Fruit fly (Drosophila melanogaster) whole organism, wandering third instar larva: Measurements from ENCODE around the gene CG32500.
A peak's percentile ranks its signal among the peaks of the same experiment; 100 is the strongest.

Experiments used
- Abd-B ChIP-seq: fragments of >200 bp; optimal IDR thresholded peaks from 2 replicates; lab custom pipeline; 2017; ENCODE audit warnings: missing biosample characterization, missing genetic modification characterization
- CG32264 ChIP-seq: fragments of 200-800 bp; sonication (Bioruptor generic); optimal IDR thresholded peaks from 2 replicates; lab custom pipeline; 2016; ENCODE audit warnings: missing biosample characterization, missing genetic modification characterization
- CG9705 ChIP-seq: fragments of 200-800 bp; sonication (Bioruptor generic); optimal IDR thresholded peaks from 2 replicates; lab custom pipeline; 2018; ENCODE audit warnings: missing biosample characterization, mild to moderate bottlenecking, missing genetic modification characterization
- CrebA ChIP-seq: fragments of 200-800 bp; sonication (Bioruptor generic); optimal IDR thresholded peaks from 2 replicates; lab custom pipeline; 2016; ENCODE audit warnings: missing biosample characterization, mild to moderate bottlenecking, missing genetic modification characterization, borderline replicate concordance
- Dfd ChIP-seq: fragments of >200 bp; optimal IDR thresholded peaks from 2 replicates; lab custom pipeline; 2017; ENCODE audit warnings: missing biosample characterization, missing genetic modification characterization
- Dif ChIP-seq: fragments of 200-275, 200-300 bp; sonication (Bioruptor generic); optimal IDR thresholded peaks from 2 replicates; lab custom pipeline; 2018; ENCODE audit warnings: missing biosample characterization, missing genetic modification characterization; ENCODE audit not compliant: partially characterized antibody
- GATAd ChIP-seq: sonication (Bioruptor generic); optimal IDR thresholded peaks from 2 replicates; lab custom pipeline; 2016; ENCODE audit warnings: missing biosample characterization, missing genetic modification characterization
- HLH106 ChIP-seq: fragments of 200-800 bp; optimal IDR thresholded peaks from 3 replicates; lab custom pipeline; 2019; ENCODE audit warnings: missing biosample characterization, mild to moderate bottlenecking, missing genetic modification characterization, moderate library complexity
- Hnf4 ChIP-seq: fragments of 200-800 bp; sonication (Bioruptor generic); optimal IDR thresholded peaks from 2 replicates; lab custom pipeline; 2016; ENCODE audit warnings: missing biosample characterization, mild to moderate bottlenecking, missing genetic modification characterization
- Hr78 ChIP-seq: fragments of >200 bp; optimal IDR thresholded peaks from 2 replicates; lab custom pipeline; 2017; ENCODE audit warnings: missing biosample characterization, missing genetic modification characterization
- Hr83 ChIP-seq: fragments of 200-300 bp; sonication (Bioruptor generic); optimal IDR thresholded peaks from 2 replicates; lab custom pipeline; 2016; ENCODE audit warnings: missing biosample characterization, mild to moderate bottlenecking, missing genetic modification characterization, moderate library complexity; ENCODE audit not compliant: poor library complexity, severe bottlenecking
- Jra ChIP-seq: sonication (Bioruptor generic); optimal IDR thresholded peaks from 2 replicates; lab custom pipeline; 2016; ENCODE audit warnings: missing biosample characterization, missing genetic modification characterization
- Mio ChIP-seq: sonication (Bioruptor generic); optimal IDR thresholded peaks from 2 replicates; lab custom pipeline; 2016; ENCODE audit warnings: missing biosample characterization, missing genetic modification characterization
- Myc ChIP-seq: fragments of >200 bp; optimal IDR thresholded peaks from 2 replicates; lab custom pipeline; 2017
- N ChIP-seq: fragments of >200 bp; optimal IDR thresholded peaks from 2 replicates; lab custom pipeline; 2018; ENCODE audit warnings: missing biosample characterization, missing external identifiers, missing genetic modification characterization
- OdsH ChIP-seq: fragments of 200-800 bp; sonication (Bioruptor generic); optimal IDR thresholded peaks from 2 replicates; lab custom pipeline; 2016; ENCODE audit warnings: missing biosample characterization, mild to moderate bottlenecking, missing genetic modification characterization
- Rel ChIP-seq, 2 experiments: fragments of 200-800 bp; sonication (Bioruptor generic) in 1 of 2; optimal IDR thresholded peaks; 2 replicates in 1 of 2; 3 replicates in 1 of 2; lab custom pipeline; 2016 to 2019; ENCODE audit warnings: mild to moderate bottlenecking in 2 of 2, missing biosample characterization in 2 of 2, missing genetic modification characterization in 2 of 2, moderate library complexity in 1 of 2
- Sp1 ChIP-seq: fragments of 200-800 bp; sonication (Bioruptor generic); optimal IDR thresholded peaks from 3 replicates; lab custom pipeline; 2019; ENCODE audit warnings: missing biosample characterization, mild to moderate bottlenecking, missing genetic modification characterization, moderate library complexity
- Vsx2 ChIP-seq: fragments of 200-300, 225-300 bp; sonication (Bioruptor generic); optimal IDR thresholded peaks from 2 replicates; lab custom pipeline; 2018; ENCODE audit warnings: missing biosample characterization, missing genetic modification characterization; ENCODE audit not compliant: partially characterized antibody
- br ChIP-seq: fragments of 200-800 bp; sonication (Bioruptor generic); optimal IDR thresholded peaks from 2 replicates; lab custom pipeline; 2016; ENCODE audit warnings: missing biosample characterization, missing genetic modification characterization
- brk ChIP-seq: fragments of 200-800 bp; sonication (Bioruptor generic); optimal IDR thresholded peaks from 2 replicates; lab custom pipeline; 2016; ENCODE audit warnings: missing biosample characterization, mild to moderate bottlenecking, missing genetic modification characterization
- dl ChIP-seq, 2 experiments: fragments of 175-275, 200-275 bp in 1 of 2; fragments of 200-275 bp in 1 of 2; sonication (Bioruptor generic); optimal IDR thresholded peaks; lab custom pipeline; 2018; ENCODE audit warnings: mild to moderate bottlenecking in 2 of 2, missing biosample characterization in 2 of 2, missing genetic modification characterization in 2 of 2, moderate library complexity in 2 of 2; ENCODE audit not compliant: partially characterized antibody in 2 of 2, insufficient read depth in 1 of 2
- dmrt93B ChIP-seq: fragments of 200-800 bp; sonication (Bioruptor generic); optimal IDR thresholded peaks from 2 replicates; lab custom pipeline; 2018; ENCODE audit warnings: missing biosample characterization, mild to moderate bottlenecking, missing genetic modification characterization
- dsf ChIP-seq: sonication (Bioruptor generic); optimal IDR thresholded peaks from 2 replicates; lab custom pipeline; 2016; ENCODE audit warnings: missing biosample characterization, missing genetic modification characterization, borderline replicate concordance
- ey ChIP-seq: fragments of 200-800 bp; sonication (Bioruptor generic); optimal IDR thresholded peaks from 2 replicates; lab custom pipeline; 2016; ENCODE audit warnings: missing biosample characterization, missing genetic modification characterization
- foxo ChIP-seq, 2 experiments: fragments of 200-800 bp; sonication (Bioruptor generic); optimal IDR thresholded peaks; 2 replicates in 1 of 2; 3 replicates in 1 of 2; lab custom pipeline; 2016 to 2017; ENCODE audit warnings: missing biosample characterization in 2 of 2, missing genetic modification characterization in 2 of 2
- fru ChIP-seq: fragments of 200-800 bp; sonication (Bioruptor generic); optimal IDR thresholded peaks from 3 replicates; lab custom pipeline; 2016; ENCODE audit warnings: missing biosample characterization, mild to moderate bottlenecking, missing genetic modification characterization
- h ChIP-seq: fragments of 200-800 bp; sonication (Bioruptor generic); optimal IDR thresholded peaks from 3 replicates; lab custom pipeline; 2016; ENCODE audit warnings: missing biosample characterization, mild to moderate bottlenecking, missing genetic modification characterization
- jim ChIP-seq: fragments of 175-275, 200-325 bp; sonication (Bioruptor generic); optimal IDR thresholded peaks from 2 replicates; lab custom pipeline; 2016; ENCODE audit warnings: missing biosample characterization, mild to moderate bottlenecking, missing genetic modification characterization
- lola ChIP-seq: fragments of >200 bp; optimal IDR thresholded peaks from 2 replicates; lab custom pipeline; 2017; ENCODE audit warnings: missing biosample characterization, missing genetic modification characterization
- pan ChIP-seq: fragments of >200 bp; optimal IDR thresholded peaks from 2 replicates; lab custom pipeline; 2017
- psq ChIP-seq: fragments of 200-800 bp; sonication (Bioruptor generic); optimal IDR thresholded peaks from 3 replicates; lab custom pipeline; 2017; ENCODE audit warnings: missing biosample characterization, mild to moderate bottlenecking, missing genetic modification characterization, moderate library complexity
- rgr ChIP-seq: fragments of 200-800 bp; sonication (Bioruptor generic); optimal IDR thresholded peaks from 3 replicates; lab custom pipeline; 2016; ENCODE audit warnings: missing biosample characterization, mild to moderate bottlenecking, missing genetic modification characterization
- sage ChIP-seq: fragments of 200-800 bp; sonication (Bioruptor generic); optimal IDR thresholded peaks from 2 replicates; lab custom pipeline; 2016; ENCODE audit warnings: missing biosample characterization, mild to moderate bottlenecking, missing genetic modification characterization
- sv ChIP-seq: fragments of 200-800 bp; sonication (Bioruptor generic); optimal IDR thresholded peaks from 3 replicates; lab custom pipeline; 2016; ENCODE audit warnings: missing biosample characterization, missing genetic modification characterization
- tai ChIP-seq: sonication (Bioruptor generic); optimal IDR thresholded peaks from 2 replicates; lab custom pipeline; 2016; ENCODE audit warnings: missing biosample characterization, missing genetic modification characterization
- usp ChIP-seq: fragments of >200 bp; optimal IDR thresholded peaks from 2 replicates; lab custom pipeline; 2017; ENCODE audit warnings: missing biosample characterization, missing genetic modification characterization
- woc ChIP-seq: sonication (Bioruptor generic); optimal IDR thresholded peaks from 2 replicates; lab custom pipeline; 2016; ENCODE audit warnings: missing biosample characterization, mild to moderate bottlenecking, missing genetic modification characterization

The CG32500 gene

DNA sequence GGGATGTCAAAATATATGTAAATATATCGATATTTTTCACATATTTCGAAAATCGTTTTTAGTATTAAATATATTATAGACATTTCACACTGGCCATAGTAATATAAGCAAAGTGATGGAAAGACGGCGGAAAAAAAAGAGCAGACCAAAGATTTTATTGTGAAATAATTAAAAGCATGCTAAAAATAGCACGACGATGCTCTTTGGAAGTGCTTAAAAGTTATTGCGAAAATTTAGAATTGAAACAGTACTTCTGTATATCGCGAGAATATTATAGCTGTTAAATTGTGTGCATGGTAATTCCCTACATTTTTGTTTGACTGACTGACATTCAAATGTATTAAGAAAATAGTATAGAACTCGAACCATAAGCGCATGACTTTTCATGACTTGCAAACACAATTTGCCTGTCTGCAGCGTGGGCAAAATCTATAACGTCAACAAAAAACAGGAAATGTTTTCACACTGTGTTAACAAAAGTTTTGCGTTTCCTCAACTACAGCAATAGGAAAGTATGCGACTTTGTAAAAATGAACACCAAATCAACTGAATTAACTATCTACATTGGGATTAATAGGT is 6.7 kb upstream of the CG32500 start:
- TF ChIP-seq tai (GFP tag; lab: Kevin White, UChicago) (no peak), Jra (GFP tag; lab: Kevin White, UChicago) (no peak), CG32264 (GFP tag; lab: Kevin White, UChicago) (no peak), N (GFP tag; lab: Kevin White, UChicago) (peak; percentile 71), Abd-B (GFP tag; lab: Kevin White, UChicago) (no peak), psq (GFP tag; lab: Kevin White, UChicago) (no peak), lola (GFP tag; lab: Kevin White, UChicago) (no peak), CrebA (GFP tag; lab: Kevin White, UChicago) (no peak), GATAd (GFP tag; lab: Kevin White, UChicago) (no peak)

DNA sequence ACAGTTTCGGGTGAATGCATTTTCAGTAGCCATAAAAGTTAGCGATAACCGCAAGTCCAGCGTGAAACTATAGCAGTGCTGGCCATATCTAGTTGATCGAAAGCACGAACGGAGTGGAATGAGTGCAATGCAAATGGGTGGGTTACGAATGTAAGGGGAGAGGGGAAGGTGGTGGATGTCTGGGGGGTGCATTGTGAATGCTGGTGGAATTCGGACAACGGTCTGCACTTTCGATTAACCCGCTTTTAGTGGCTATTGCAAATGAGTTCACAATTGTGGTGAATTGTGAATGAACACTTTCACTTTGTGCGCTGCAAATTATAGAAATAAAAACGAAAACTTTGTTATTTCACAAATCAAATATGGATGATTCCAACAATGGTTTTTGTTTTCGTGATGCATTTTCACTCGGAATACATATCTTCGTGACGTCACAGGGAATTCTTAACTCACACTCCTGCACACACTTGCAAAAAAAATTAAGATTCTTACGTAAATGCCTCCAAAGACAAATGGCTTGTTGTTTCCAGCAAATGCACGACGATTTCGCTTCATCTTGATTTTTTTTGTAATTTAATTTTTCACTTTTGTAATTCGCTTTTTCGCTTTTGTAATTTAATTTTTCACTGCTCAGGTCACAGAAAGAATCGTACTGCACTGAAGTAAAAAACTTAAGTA is 6.1 kb upstream of the CG32500 start, which contains the start of gene DIP1:
Gene DIP1, minus strand, starts transcription at position 667 of the 678 bp plus-strand sequence.
- TF ChIP-seq lola (GFP tag; lab: Kevin White, UChicago): no peak
- no peak for TF ChIP-seq GATAd (GFP tag; lab: Kevin White, UChicago)
- no peak for TF ChIP-seq dl (GFP tag; optimal IDR thresholded peaks at IDR 0.05; lab: Kevin White, UChicago; ENCODE audit: insufficient read depth in 1 of 2, partially characterized antibody in 2 of 2)
- no peak for TF ChIP-seq CrebA (GFP tag; lab: Kevin White, UChicago)
- peak; percentile 60 for TF ChIP-seq brk (GFP tag; lab: Kevin White, UChicago)
- TF ChIP-seq Hnf4: peak; percentile 64
- peak; percentile 66 for TF ChIP-seq OdsH
- no peak for TF ChIP-seq pan (lab: Kevin White, UChicago)
- no peak for TF ChIP-seq usp (GFP tag; lab: Kevin White, UChicago)
- peak; percentile 40 for TF ChIP-seq Jra (GFP tag; lab: Kevin White, UChicago)
- TF ChIP-seq h (GFP tag; lab: Kevin White, UChicago): peak; percentile 72
- peak in 1 of 2 experiments; percentile 70 for TF ChIP-seq foxo (GFP tag; optimal IDR thresholded peaks at IDR 0.05; lab: Kevin White, UChicago)
- peak; percentile 13 for TF ChIP-seq HLH106 (tag; lab: Kevin White, UChicago)
- TF ChIP-seq rgr (GFP tag; lab: Kevin White, UChicago): peak; percentile 67
- TF ChIP-seq Sp1 (GFP tag; lab: Kevin White, UChicago): peak; percentile 61
- TF ChIP-seq Myc (lab: Kevin White, UChicago): no peak
- TF ChIP-seq sage (GFP tag; lab: Kevin White, UChicago): no peak
- no peak for TF ChIP-seq CG9705 (GFP tag; lab: Kevin White, UChicago)
- peak; percentile 50 for TF ChIP-seq br (GFP tag; lab: Kevin White, UChicago)
- no peak for TF ChIP-seq dsf (GFP tag; lab: Kevin White, UChicago)
- no peak for TF ChIP-seq Abd-B (GFP tag; lab: Kevin White, UChicago)
- TF ChIP-seq CG32264 (GFP tag; lab: Kevin White, UChicago): peak; percentile 33
- no peak for TF ChIP-seq Hr83 (GFP tag; lab: Kevin White, UChicago)
- TF ChIP-seq Hr78 (GFP tag; lab: Kevin White, UChicago): no peak
- no peak for TF ChIP-seq Dfd (GFP tag; lab: Kevin White, UChicago)
- TF ChIP-seq jim: no peak
- TF ChIP-seq woc (GFP tag; lab: Kevin White, UChicago): peak; percentile 47
- no peak for TF ChIP-seq Rel (GFP tag; optimal IDR thresholded peaks at IDR 0.05; lab: Kevin White, UChicago)
- peak; percentile 48 for TF ChIP-seq Rel (tag; optimal IDR thresholded peaks at IDR 0.05; lab: Kevin White, UChicago)
- TF ChIP-seq ey (GFP tag; lab: Kevin White, UChicago): peak; percentile 63
- no peak for TF ChIP-seq Vsx2 (GFP tag; lab: Kevin White, UChicago)
- TF ChIP-seq Mio: no peak
- TF ChIP-seq tai (GFP tag; lab: Kevin White, UChicago): peak; percentile 28
- TF ChIP-seq dmrt93B (GFP tag; lab: Kevin White, UChicago): no peak
- no peak for TF ChIP-seq N (GFP tag; lab: Kevin White, UChicago)
- TF ChIP-seq psq (GFP tag; lab: Kevin White, UChicago): peak; percentile 52
- TF ChIP-seq sv (GFP tag; lab: Kevin White, UChicago): no peak
- TF ChIP-seq fru (GFP tag; lab: Kevin White, UChicago): peak; percentile 69
- no peak for TF ChIP-seq Dif (GFP tag; lab: Kevin White, UChicago)
